Worm (Caenorhabditis elegans) whole organism, late embryonic: Measurements from ENCODE around the gene ttx-1.

Source experiments
- ceh-30 ChIP-seq: fragments of 150-350 bp; optimal IDR thresholded peaks from 2 replicates; lab custom pipeline; 2014; ENCODE audit warnings: missing biosample characterization, missing genetic modification characterization
- ets-4 ChIP-seq: sonication (generic microtip); optimal IDR thresholded peaks from 2 replicates; lab custom pipeline; 2016; ENCODE audit warnings: missing genetic modification characterization, missing compliant biosample characterization
- fkh-10 ChIP-seq: fragments of 150-350 bp; optimal IDR thresholded peaks from 2 replicates; lab custom pipeline; 2014; ENCODE audit warnings: missing biosample characterization, missing genetic modification reagents, missing genetic modification characterization
- nfya-1 ChIP-seq: sonication (generic microtip); optimal IDR thresholded peaks from 2 replicates; lab custom pipeline; 2017; ENCODE audit warnings: missing genetic modification characterization, mild to moderate bottlenecking, missing compliant biosample characterization, antibody characterized with exemption, moderate library complexity
- rnt-1 ChIP-seq: sonication (generic microtip); optimal IDR thresholded peaks from 2 replicates; lab custom pipeline; 2016; ENCODE audit warnings: missing genetic modification characterization, missing compliant biosample characterization
- unc-55 ChIP-seq: sonication (generic microtip); optimal IDR thresholded peaks from 2 replicates; lab custom pipeline; 2017; ENCODE audit warnings: missing biosample characterization, missing genetic modification reagents, missing genetic modification characterization
- ztf-16 ChIP-seq: sonication (generic microtip); optimal IDR thresholded peaks from 2 replicates; lab custom pipeline; 2017; ENCODE audit warnings: missing genetic modification characterization, missing compliant biosample characterization

ce11 chrV:20049065-20049464 lies 14.9 kb downstream of the ttx-1 start, which contains the start of gene srh-233:
- no peak for TF ChIP-seq fkh-10
- no peak for TF ChIP-seq rnt-1 (tag; lab: Kevin White, UChicago)
- no peak for TF ChIP-seq unc-55
- no peak for TF ChIP-seq ets-4 (tag; lab: Kevin White, UChicago)
- TF ChIP-seq ztf-16 (tag; lab: Kevin White, UChicago) = no peak
- no peak for TF ChIP-seq nfya-1 (tag; lab: Kevin White, UChicago)
- TF ChIP-seq ceh-30 = no peak
